Worm (Caenorhabditis elegans) whole organism, young adult: ENCODE data around the gene F14D7.14.
"Not testable (repeated sequence)": the region's sequence is repeated elsewhere in the genome, so short reads cannot be mapped to it uniquely, and the experiment has no call there.

Source experiments
- D2030.7 ChIP-seq: fragments of 200-800 bp; sonication (Bioruptor generic); IDR thresholded peaks from 2 replicates; pipeline ENCODE4 v1.3.6; 2022; ENCODE audit warnings: missing genetic modification reagents, missing genetic modification characterization, missing compliant biosample characterization
- F33H1.4 ChIP-seq: fragments of 200-800 bp; sonication (Bioruptor generic); IDR thresholded peaks from 2 replicates; pipeline ENCODE4 v1.3.6; 2022; ENCODE audit warnings: missing genetic modification reagents, missing genetic modification characterization, missing compliant biosample characterization
- T07F8.4 ChIP-seq: sonication (generic microtip); optimal IDR thresholded peaks from 2 replicates; lab custom pipeline; 2016; ENCODE audit warnings: mild to moderate bottlenecking, missing genetic modification characterization, moderate library complexity, missing compliant biosample characterization
- ama-1 ChIP-seq, 3 experiments: fragments of 150-350 bp in 1 of 3; sonication (generic microtip) in 2 of 3; optimal IDR thresholded peaks; 2 replicates each; lab custom pipeline; 2014 to 2018; ENCODE audit warnings: missing biosample characterization in 2 of 3, missing genetic modification characterization in 2 of 3, missing genetic modification reagents in 2 of 3
- bed-2 ChIP-seq: fragments of 200-800 bp; sonication (Bioruptor generic); IDR thresholded peaks from 2 replicates; pipeline ENCODE4 v1.3.6; 2022; ENCODE audit warnings: missing genetic modification reagents, missing genetic modification characterization, missing compliant biosample characterization
- ceh-79 ChIP-seq: sonication (generic microtip); optimal IDR thresholded peaks from 2 replicates; lab custom pipeline; 2017; ENCODE audit warnings: mild to moderate bottlenecking, missing genetic modification characterization, missing compliant biosample characterization
- dpff-1 ChIP-seq: sonication (generic microtip); optimal IDR thresholded peaks from 2 replicates; lab custom pipeline; 2017; ENCODE audit warnings: mild to moderate bottlenecking, missing genetic modification characterization, missing compliant biosample characterization
- madf-10 ChIP-seq: sonication (generic microtip); optimal IDR thresholded peaks from 2 replicates; lab custom pipeline; 2016; ENCODE audit warnings: mild to moderate bottlenecking, missing genetic modification characterization, missing compliant biosample characterization
- pha-4 ChIP-seq: fragments of 150-350 bp; sonication (generic microtip); optimal IDR thresholded peaks from 2 replicates; lab custom pipeline; 2014; ENCODE audit warnings: missing biosample characterization, missing genetic modification reagents, missing genetic modification characterization
- snpc-4 ChIP-seq, 5 experiments: fragments of 150-350 bp in 1 of 5; sonication (generic microtip) in 4 of 5; optimal IDR thresholded peaks; 2 replicates each; lab custom pipeline; 2014 to 2018; ENCODE audit warnings: missing genetic modification characterization in 5 of 5, missing biosample characterization in 3 of 5, antibody characterized with exemption in 2 of 5, mild to moderate bottlenecking in 2 of 5, missing compliant biosample characterization in 2 of 5, missing genotype in 2 of 5, moderate library complexity in 2 of 5, missing genetic modification reagents in 1 of 5
- tbp1 ChIP-seq: fragments of 200-800 bp; sonication (Bioruptor generic); optimal IDR thresholded peaks from 2 replicates; lab custom pipeline; 2018; ENCODE audit warnings: mild to moderate bottlenecking, missing genetic modification characterization, missing compliant biosample characterization
- unc-62 ChIP-seq: fragments of 150-350 bp; optimal IDR thresholded peaks from 2 replicates; lab custom pipeline; 2014; ENCODE audit warnings: missing biosample characterization, missing genetic modification reagents, missing genetic modification characterization
- xnd-1 ChIP-seq: sonication (generic microtip); optimal IDR thresholded peaks from 2 replicates; lab custom pipeline; 2016; ENCODE audit warnings: missing genotype, missing genetic modification reagents, missing genetic modification characterization, missing compliant biosample characterization

DNA sequence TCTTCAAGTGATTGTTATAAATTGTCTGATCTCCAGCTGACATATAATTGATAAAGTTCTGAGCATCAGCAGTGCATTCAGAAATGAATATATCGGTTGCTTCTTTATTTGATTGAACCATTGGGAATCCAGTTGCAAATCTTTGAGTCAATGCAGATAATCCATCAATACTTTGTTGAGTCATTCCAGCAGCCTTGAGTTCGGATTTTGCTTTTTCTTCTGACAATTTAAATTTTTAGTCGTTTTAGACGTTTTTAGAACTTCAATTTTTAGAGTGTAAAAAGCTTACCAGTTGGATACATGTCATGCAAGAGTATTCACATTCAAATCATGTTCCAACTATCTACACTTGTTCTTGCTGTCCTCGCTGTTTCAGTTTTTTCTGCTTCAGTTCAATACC is at the start of gene F14D7.14:
- not testable (repeated sequence) for TF ChIP-seq dpff-1 (tag; lab: Kevin White, UChicago); pha-4 (tag; lab: Kevin White, UChicago); madf-10 (tag; lab: Kevin White, UChicago); ceh-79; unc-62 (GFP tag; lab: Kevin White, UChicago); snpc-4 (GFP tag; optimal IDR thresholded peaks at IDR 0.05; lab: Kevin White, UChicago); snpc-4 (tag; optimal IDR thresholded peaks at IDR 0.05; lab: Kevin White, UChicago); F33H1.4 (GFP tag; lab: Robert Waterston, UW); ama-1 (optimal IDR thresholded peaks at IDR 0.05; lab: Kevin White, UChicago); ama-1 (GFP tag; optimal IDR thresholded peaks at IDR 0.05; lab: Kevin White, UChicago); bed-2; D2030.7 (GFP tag; lab: Robert Waterston, UW); xnd-1 (tag; lab: Kevin White, UChicago); T07F8.4 (tag; lab: Kevin White, UChicago); tbp1
